Worm (Caenorhabditis elegans): ENCODE data around the gene nlp-45.
A peak's percentile ranks its signal among the peaks of the same experiment; 100 is the strongest.

The nlp-45 gene

DNA sequence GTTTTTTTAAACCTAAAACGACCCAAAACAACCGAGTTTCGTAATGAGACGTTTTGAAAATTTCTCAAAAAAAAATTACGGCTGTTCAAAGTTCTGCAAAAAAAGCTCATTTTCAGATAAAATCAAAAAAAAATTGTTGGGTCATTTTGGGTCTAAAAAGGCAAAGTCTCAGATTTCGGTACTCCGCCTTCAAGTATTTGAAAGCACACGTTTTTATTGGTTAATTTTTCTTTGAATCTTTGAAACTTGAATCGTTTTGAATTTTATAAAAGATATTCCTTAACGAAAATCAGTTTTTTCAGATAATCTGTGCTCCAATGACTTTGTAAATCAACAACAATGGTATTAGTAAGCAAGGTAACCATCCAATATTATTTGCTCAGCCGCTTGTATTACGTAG, 35.3 kb downstream of the nlp-45 start, which contains the start of gene hum-6:
Gene hum-6 (plus strand): TSS at position 301 of the 400 bp plus-strand sequence.
- no peak for TF ChIP-seq unc-39 (tag; optimal IDR thresholded peaks at IDR 0.05)
- no peak for TF ChIP-seq nhr-28 (tag; optimal IDR thresholded peaks at IDR 0.05)
- no peak for TF ChIP-seq ces-1 (GFP tag; optimal IDR thresholded peaks at IDR 0.05)
- no peak for TF ChIP-seq sptf-1 (tag; optimal IDR thresholded peaks at IDR 0.05)
- TF ChIP-seq blmp-1 (tag; optimal IDR thresholded peaks at IDR 0.05): no peak
- no peak for TF ChIP-seq snpc-4 (tag; optimal IDR thresholded peaks at IDR 0.05)
- TF ChIP-seq ceh-43 (GFP tag; optimal IDR thresholded peaks at IDR 0.05): no peak
- no peak for TF ChIP-seq mls-2 (tag; optimal IDR thresholded peaks at IDR 0.05)
- no peak for TF ChIP-seq drap-1 (GFP tag; optimal IDR thresholded peaks at IDR 0.05)
- no peak for TF ChIP-seq mep-1 (tag; optimal IDR thresholded peaks at IDR 0.05)
- TF ChIP-seq M03D4.4 (tag; optimal IDR thresholded peaks at IDR 0.05): no peak
- TF ChIP-seq pha-4 (tag; optimal IDR thresholded peaks at IDR 0.05): no peak
- TF ChIP-seq ceh-83 (GFP tag; optimal IDR thresholded peaks at IDR 0.05): no peak
- no peak for TF ChIP-seq unc-62 (GFP tag; optimal IDR thresholded peaks at IDR 0.05)
- TF ChIP-seq lsy-2 (tag; optimal IDR thresholded peaks at IDR 0.05): no peak
- no peak for TF ChIP-seq nhr-2 (tag; optimal IDR thresholded peaks at IDR 0.05)
- TF ChIP-seq mab-5 (tag; optimal IDR thresholded peaks at IDR 0.05): no peak

DNA sequence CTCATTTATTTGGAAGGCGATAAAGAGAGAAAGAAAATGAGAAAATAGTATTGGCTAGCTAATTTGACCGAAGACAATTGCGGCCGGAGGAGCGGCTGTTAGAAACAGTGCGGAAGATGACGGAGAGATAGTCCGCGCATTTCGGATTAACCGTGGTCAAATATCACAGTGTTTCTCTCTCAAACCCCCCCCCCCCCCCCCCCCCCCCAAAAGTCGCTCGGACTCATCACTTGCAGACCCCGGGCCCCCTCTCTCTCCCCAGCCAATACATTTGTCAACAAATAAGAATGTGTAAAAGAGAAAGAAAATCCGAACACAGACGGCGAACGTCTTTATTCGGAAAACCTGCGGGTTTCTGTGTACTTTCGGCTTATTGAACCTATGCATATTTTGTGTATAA, 36.3 kb downstream of the nlp-45 start:
- TF ChIP-seq unc-39 (tag; optimal IDR thresholded peaks at IDR 0.05) (no peak), elt-3 (tag; optimal IDR thresholded peaks at IDR 0.05) (no peak), blmp-1 (tag; optimal IDR thresholded peaks at IDR 0.05) (no peak), M03D4.4 (tag; optimal IDR thresholded peaks at IDR 0.05) (no peak), ces-1 (GFP tag; optimal IDR thresholded peaks at IDR 0.05) (no peak), snpc-4 (tag; optimal IDR thresholded peaks at IDR 0.05) (no peak), mep-1 (tag; optimal IDR thresholded peaks at IDR 0.05) (no peak), nhr-12 (tag; optimal IDR thresholded peaks at IDR 0.05) (no peak), ceh-43 (GFP tag; optimal IDR thresholded peaks at IDR 0.05) (no peak), bed-3 (GFP tag; optimal IDR thresholded peaks at IDR 0.05) (no peak), lsy-2 (tag; optimal IDR thresholded peaks at IDR 0.05) (no peak), unc-62 (GFP tag; optimal IDR thresholded peaks at IDR 0.05) (no peak), cnd-1 (tag; optimal IDR thresholded peaks at IDR 0.05) (no peak), pha-4 (tag; optimal IDR thresholded peaks at IDR 0.05) (no peak)

DNA sequence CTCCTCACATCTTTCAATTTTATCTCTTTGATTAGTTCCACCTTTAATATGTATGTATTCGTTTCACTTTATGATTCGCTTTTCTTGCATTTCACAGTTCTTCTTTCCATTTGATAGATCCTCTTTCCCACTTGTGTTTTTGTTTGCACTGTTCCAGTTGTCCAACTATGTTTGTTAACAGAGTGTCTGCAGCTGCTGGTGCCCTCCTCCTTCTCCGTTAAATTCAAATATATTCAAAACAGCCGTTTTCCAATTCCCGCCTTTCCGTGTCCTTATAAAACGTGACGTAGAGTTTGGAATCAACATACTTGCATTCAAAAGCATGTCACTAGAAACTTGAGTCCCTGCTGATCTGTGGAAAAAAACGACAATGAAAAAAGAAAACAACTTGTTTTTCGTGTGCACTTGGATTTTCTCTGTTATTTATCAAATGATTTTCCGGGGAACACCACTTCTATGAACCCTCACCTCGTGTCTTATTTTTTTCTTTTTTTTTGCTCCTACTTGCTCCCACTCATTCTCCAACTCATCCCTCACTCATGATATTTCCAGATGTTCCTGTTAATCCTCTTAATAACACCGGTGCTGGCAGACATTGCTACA, 43.8 kb downstream of the nlp-45 start, which contains the start of gene T10H10.2:
Gene T10H10.2 (plus strand): TSS at position 553 of the 603 bp plus-strand sequence.
- no peak for TF ChIP-seq lin-32 (GFP tag; optimal IDR thresholded peaks at IDR 0.05)
- TF ChIP-seq lin-13 (tag; optimal IDR thresholded peaks at IDR 0.05): no peak

DNA sequence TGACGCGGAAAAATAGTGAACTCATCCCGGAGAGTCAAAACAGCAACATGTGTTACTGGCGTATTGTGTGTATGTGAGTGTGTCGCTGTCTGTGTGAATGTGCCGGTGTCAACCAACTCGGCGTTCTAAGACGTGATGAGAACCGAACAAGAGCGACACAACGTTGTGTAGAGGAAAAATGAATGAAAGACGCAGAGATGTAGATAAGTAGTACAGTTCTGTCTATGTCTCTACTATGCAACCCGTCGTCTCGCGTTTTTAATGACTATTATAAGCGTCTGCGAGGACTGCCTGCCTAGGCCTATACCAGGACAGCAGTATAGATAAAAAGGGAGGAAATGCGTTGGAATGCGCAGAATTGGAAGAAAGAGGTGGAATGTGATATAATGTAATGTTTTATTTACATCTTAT, 50.1 kb downstream of the nlp-45 start:
- TF ChIP-seq lsy-2 (tag; optimal IDR thresholded peaks at IDR 0.05) (no peak), pha-4 (tag; optimal IDR thresholded peaks at IDR 0.05) (peak; percentile 37), ceh-43 (GFP tag; optimal IDR thresholded peaks at IDR 0.05) (no peak), drap-1 (GFP tag; optimal IDR thresholded peaks at IDR 0.05) (peak; percentile 16), nhr-12 (tag; optimal IDR thresholded peaks at IDR 0.05) (no peak), bed-3 (GFP tag; optimal IDR thresholded peaks at IDR 0.05) (no peak), unc-62 (GFP tag; optimal IDR thresholded peaks at IDR 0.05) (peak; percentile 76), nhr-237 (tag; optimal IDR thresholded peaks at IDR 0.05) (no peak), ces-1 (GFP tag; optimal IDR thresholded peaks at IDR 0.05) (no peak), mls-2 (tag; optimal IDR thresholded peaks at IDR 0.05) (peak; percentile 50), M03D4.4 (tag; optimal IDR thresholded peaks at IDR 0.05) (peak; percentile 35), sptf-1 (tag; optimal IDR thresholded peaks at IDR 0.05) (no peak), nhr-2 (tag; optimal IDR thresholded peaks at IDR 0.05) (peak; percentile 67), cnd-1 (tag; optimal IDR thresholded peaks at IDR 0.05) (peak; percentile 45), hlh-1 (tag; optimal IDR thresholded peaks at IDR 0.05) (peak; percentile 98), unc-120 (tag; optimal IDR thresholded peaks at IDR 0.05; ENCODE audit: poor library complexity, severe bottlenecking) (peak; percentile 40), mab-5 (tag; optimal IDR thresholded peaks at IDR 0.05) (no peak), nhr-76 (tag; optimal IDR thresholded peaks at IDR 0.05) (no peak), snpc-4 (tag; optimal IDR thresholded peaks at IDR 0.05) (no peak), zip-8 (tag; optimal IDR thresholded peaks at IDR 0.05) (no peak), blmp-1 (tag; optimal IDR thresholded peaks at IDR 0.05) (no peak), ceh-83 (GFP tag; optimal IDR thresholded peaks at IDR 0.05) (peak; percentile 77), ham-2 (GFP tag; optimal IDR thresholded peaks at IDR 0.05) (peak; percentile 51), unc-39 (tag; optimal IDR thresholded peaks at IDR 0.05) (no peak), elt-3 (tag; optimal IDR thresholded peaks at IDR 0.05) (no peak), flh-1 (GFP tag; optimal IDR thresholded peaks at IDR 0.05) (no peak), nhr-28 (tag; optimal IDR thresholded peaks at IDR 0.05) (no peak), tbx-8 (GFP tag; optimal IDR thresholded peaks at IDR 0.05) (no peak), ceh-39 (tag; optimal IDR thresholded peaks at IDR 0.05) (no peak), ztf-11 (tag; optimal IDR thresholded peaks at IDR 0.05) (no peak), lin-13 (tag; optimal IDR thresholded peaks at IDR 0.05) (no peak), mep-1 (tag; optimal IDR thresholded peaks at IDR 0.05) (peak; percentile 21)

Measured in whole organism, mixed stage, embryonic.